Fruit fly (Drosophila melanogaster) whole organism, embryonic: ENCODE data around the gene mRpS30.

Experiments
- BEAF-32 ChIP-seq: fragments of 200-800 bp; sonication (Bioruptor generic); optimal IDR thresholded peaks from 3 replicates; lab custom pipeline; 2017; ENCODE audit warnings: missing biosample characterization, missing genetic modification characterization, mild to moderate bottlenecking, moderate library complexity, missing genetic modification reagents
- Bdp1 ChIP-seq: fragments of 200-800 bp; sonication (Bioruptor generic); optimal IDR thresholded peaks from 3 replicates; lab custom pipeline; 2016; ENCODE audit warnings: missing biosample characterization, missing genetic modification characterization
- Blimp-1 ChIP-seq: fragments of 200-800 bp; sonication (Bioruptor generic); optimal IDR thresholded peaks from 3 replicates; lab custom pipeline; 2018; ENCODE audit warnings: missing biosample characterization, missing genetic modification characterization, mild to moderate bottlenecking, moderate library complexity, missing genetic modification reagents
- CG10543 ChIP-seq: fragments of 200-800 bp; sonication (Bioruptor generic); optimal IDR thresholded peaks from 3 replicates; lab custom pipeline; 2017; ENCODE audit warnings: missing biosample characterization, mild to moderate bottlenecking, missing genetic modification characterization, moderate library complexity
- CG10565 ChIP-seq: fragments of 200-800 bp; sonication (Bioruptor generic); optimal IDR thresholded peaks from 3 replicates; lab custom pipeline; 2016; ENCODE audit warnings: missing biosample characterization, mild to moderate bottlenecking, missing genetic modification characterization
- CG11085 ChIP-seq: fragments of 200-800 bp; sonication (Bioruptor generic); IDR thresholded peaks from 2 replicates; pipeline ENCODE4 v1.3.6; 2022; ENCODE audit warnings: missing biosample characterization, missing genetic modification characterization
- CG11456 ChIP-seq: fragments of 200-800 bp; sonication (Bioruptor generic); IDR thresholded peaks from 3 replicates; pipeline ENCODE4 v1.3.6; 2022; ENCODE audit warnings: missing biosample characterization, missing genetic modification characterization
- CG13775 ChIP-seq: fragments of 200-800 bp; sonication (Bioruptor generic); optimal IDR thresholded peaks from 3 replicates; lab custom pipeline; 2017; ENCODE audit warnings: missing biosample characterization, mild to moderate bottlenecking, missing genetic modification characterization
- CG14860 ChIP-seq: fragments of 200-800 bp; sonication (Bioruptor generic); IDR thresholded peaks from 3 replicates; pipeline ENCODE4 v1.3.6; 2022; ENCODE audit warnings: missing biosample characterization, missing genetic modification characterization; ENCODE audit not compliant: partially characterized antibody
- CG17359 ChIP-seq: fragments of 200-800 bp; sonication (Bioruptor generic); optimal IDR thresholded peaks from 3 replicates; lab custom pipeline; 2018; ENCODE audit warnings: missing biosample characterization, mild to moderate bottlenecking, missing genetic modification characterization, moderate library complexity
- CG18011 ChIP-seq: fragments of 200-800 bp; sonication (Bioruptor generic); optimal IDR thresholded peaks from 2 replicates; lab custom pipeline; 2017; ENCODE audit warnings: missing biosample characterization, missing genetic modification characterization, mild to moderate bottlenecking, moderate library complexity, missing genotype
- CG30020 ChIP-seq: fragments of 200-800 bp; optimal IDR thresholded peaks from 2 replicates; lab custom pipeline; 2019; ENCODE audit warnings: missing biosample characterization, mild to moderate bottlenecking, missing genetic modification characterization, moderate library complexity
- CG32767 ChIP-seq: fragments of 200-800 bp; sonication (Bioruptor generic); IDR thresholded peaks from 2 replicates; pipeline ENCODE4 v1.3.6; 2022; ENCODE audit warnings: missing biosample characterization, missing genetic modification characterization
- CG32772 ChIP-seq: fragments of 200-800 bp; sonication (Bioruptor generic); IDR thresholded peaks from 2 replicates; pipeline ENCODE4 v1.3.6; 2022; ENCODE audit warnings: missing biosample characterization, missing genetic modification characterization
- CG3281 ChIP-seq: fragments of 200-800 bp; sonication (Bioruptor generic); optimal IDR thresholded peaks from 3 replicates; lab custom pipeline; 2017; ENCODE audit warnings: missing biosample characterization, mild to moderate bottlenecking, missing genetic modification characterization
- CG43689 ChIP-seq: fragments of 200-800 bp; sonication (Bioruptor generic); IDR thresholded peaks from 2 replicates; pipeline ENCODE4 v1.3.6; 2022; ENCODE audit warnings: missing biosample characterization, missing genetic modification characterization
- CG6683 ChIP-seq: fragments of 200-800 bp; sonication (Bioruptor generic); optimal IDR thresholded peaks from 2 replicates; lab custom pipeline; 2017; ENCODE audit warnings: missing biosample characterization, mild to moderate bottlenecking, missing genetic modification characterization, missing genetic modification reagents
- CG7987 ChIP-seq: fragments of 200-800 bp; sonication (Bioruptor generic); optimal IDR thresholded peaks from 2 replicates; lab custom pipeline; 2018; ENCODE audit warnings: missing biosample characterization, mild to moderate bottlenecking, missing genetic modification characterization, moderate library complexity
- CG9609 ChIP-seq: fragments of 200-800 bp; sonication (Bioruptor generic); optimal IDR thresholded peaks from 3 replicates; lab custom pipeline; 2016; ENCODE audit warnings: missing biosample characterization, missing genetic modification characterization
- D19A ChIP-seq: fragments of 200-800 bp; optimal IDR thresholded peaks from 3 replicates; lab custom pipeline; 2019; ENCODE audit warnings: missing biosample characterization, mild to moderate bottlenecking, missing genetic modification characterization, moderate library complexity
- Dip3 ChIP-seq: fragments of 200-800 bp; sonication (Bioruptor generic); optimal IDR thresholded peaks from 3 replicates; lab custom pipeline; 2016; ENCODE audit warnings: missing biosample characterization, missing genetic modification characterization
- Dll ChIP-seq: fragments of 200-800 bp; sonication (Bioruptor generic); IDR thresholded peaks from 4 replicates; pipeline ENCODE4 v1.3.6; 2022; ENCODE audit warnings: missing biosample characterization, missing genetic modification characterization; ENCODE audit not compliant: partially characterized antibody
- Med ChIP-seq: fragments of 200-800 bp; sonication (Bioruptor generic); peaks from one replicate; lab custom pipeline; 2016; ENCODE audit warnings: missing biosample characterization, missing genetic modification characterization, mild to moderate bottlenecking, inconsistent platforms, moderate library complexity
- Nf-YA ChIP-seq: fragments of 200-800 bp; sonication (Bioruptor generic); IDR thresholded peaks from 2 replicates; pipeline ENCODE4 v1.3.6; 2022; ENCODE audit warnings: missing biosample characterization, missing genetic modification characterization
- Oaz ChIP-seq: fragments of 200-800 bp; sonication (Bioruptor generic); IDR thresholded peaks from 2 replicates; pipeline ENCODE4 v1.3.6; 2022; ENCODE audit warnings: missing biosample characterization, missing genetic modification characterization
- Oli ChIP-seq: fragments of 200-800 bp; sonication (Bioruptor generic); optimal IDR thresholded peaks from 2 replicates; lab custom pipeline; 2018; ENCODE audit warnings: missing biosample characterization, mild to moderate bottlenecking, missing genetic modification characterization, moderate library complexity
- Optix ChIP-seq: fragments of 200-800 bp; sonication (Bioruptor generic); IDR thresholded peaks from 3 replicates; pipeline ENCODE4 v1.3.6; 2022; ENCODE audit warnings: missing biosample characterization, missing genetic modification characterization
- Sry-δ ChIP-seq: fragments of 200-800 bp; sonication (Bioruptor generic); optimal IDR thresholded peaks from 2 replicates; lab custom pipeline; 2016; ENCODE audit warnings: missing biosample characterization, missing genetic modification characterization
- Ssrp ChIP-seq: fragments of 200-800 bp; sonication (Bioruptor generic); optimal IDR thresholded peaks from 2 replicates; lab custom pipeline; 2018; ENCODE audit warnings: missing biosample characterization, mild to moderate bottlenecking, missing genetic modification characterization, moderate library complexity
- YL-1 ChIP-seq: fragments of 200-800 bp; sonication (Bioruptor generic); optimal IDR thresholded peaks from 3 replicates; lab custom pipeline; 2017; ENCODE audit warnings: missing biosample characterization, mild to moderate bottlenecking, missing genetic modification characterization
- aop ChIP-seq: fragments of 200-800 bp; sonication (Bioruptor generic); IDR thresholded peaks from 2 replicates; pipeline ENCODE4 v1.3.6; 2022; ENCODE audit warnings: missing biosample characterization, missing genetic modification characterization
- crol ChIP-seq: fragments of 200-800 bp; sonication (Bioruptor generic); IDR thresholded peaks from 2 replicates; pipeline ENCODE4 v1.3.6; 2022; ENCODE audit warnings: missing biosample characterization, missing genetic modification characterization
- da ChIP-seq: fragments of 200-800 bp; sonication (Bioruptor generic); optimal IDR thresholded peaks from 2 replicates; lab custom pipeline; 2016; ENCODE audit warnings: missing biosample characterization, missing genetic modification characterization
- dpn ChIP-seq, 2 experiments: fragments of 200-800 bp; sonication (Bioruptor generic); optimal IDR thresholded peaks; 3 replicates each; lab custom pipeline; 2016; ENCODE audit warnings: missing biosample characterization in 2 of 2, missing genetic modification characterization in 2 of 2
- grn ChIP-seq: fragments of 200-800 bp; sonication (Bioruptor generic); optimal IDR thresholded peaks from 3 replicates; lab custom pipeline; 2017; ENCODE audit warnings: missing biosample characterization, missing genetic modification characterization
- gsb ChIP-seq: fragments of 200-800 bp; sonication (Bioruptor generic); IDR thresholded peaks from 2 replicates; pipeline ENCODE4 v1.3.6; 2022; ENCODE audit warnings: missing biosample characterization, missing genetic modification characterization
- hbn ChIP-seq: fragments of 200-800 bp; sonication (Bioruptor generic); IDR thresholded peaks from 2 replicates; pipeline ENCODE4 v1.3.6; 2022; ENCODE audit warnings: missing biosample characterization, missing genetic modification characterization; ENCODE audit not compliant: partially characterized antibody
- hkb ChIP-seq, 2 experiments: fragments of 200-800 bp in 1 of 2; fragments of >200 bp in 1 of 2; sonication (Bioruptor generic) in 1 of 2; IDR thresholded peaks in 1 of 2; optimal IDR thresholded peaks in 1 of 2; 2 replicates each; pipeline versions ENCODE4 v1.3.6 to Lab custom; 2017 to 2022; ENCODE audit warnings: missing biosample characterization in 1 of 2, missing genetic modification characterization in 1 of 2
- lov ChIP-seq, 2 experiments: fragments of 200-800 bp in 1 of 2; fragments of >200 bp in 1 of 2; sonication (Bioruptor generic) in 1 of 2; IDR thresholded peaks in 1 of 2; optimal IDR thresholded peaks in 1 of 2; 2 replicates in 1 of 2; 3 replicates in 1 of 2; pipeline versions ENCODE4 v1.3.6 to Lab custom; 2017 to 2022; ENCODE audit warnings: missing biosample characterization in 1 of 2, missing genetic modification characterization in 1 of 2
- mld ChIP-seq: fragments of 200-800 bp; sonication (Bioruptor generic); IDR thresholded peaks from 3 replicates; pipeline ENCODE4 v1.3.6; 2022; ENCODE audit warnings: missing biosample characterization, missing genetic modification characterization; ENCODE audit not compliant: partially characterized antibody
- nerfin-2 ChIP-seq: fragments of 200-800 bp; sonication (Bioruptor generic); IDR thresholded peaks from 2 replicates; pipeline ENCODE4 v1.3.6; 2022; ENCODE audit warnings: missing biosample characterization, missing genetic modification characterization; ENCODE audit not compliant: partially characterized antibody
- nom ChIP-seq: fragments of 200-800 bp; sonication (Bioruptor generic); optimal IDR thresholded peaks from 2 replicates; lab custom pipeline; 2017; ENCODE audit warnings: missing biosample characterization, missing genetic modification characterization, mild to moderate bottlenecking, moderate library complexity, missing genetic modification reagents
- odd ChIP-seq: fragments of 200-800 bp; sonication (Bioruptor generic); optimal IDR thresholded peaks from 2 replicates; lab custom pipeline; 2017; ENCODE audit warnings: missing biosample characterization, mild to moderate bottlenecking, missing genetic modification characterization
- onecut ChIP-seq: fragments of 200-800 bp; sonication (Bioruptor generic); IDR thresholded peaks from 2 replicates; pipeline ENCODE4 v1.3.6; 2022; ENCODE audit warnings: missing biosample characterization, missing genetic modification characterization
- ranshi ChIP-seq: fragments of 200-800 bp; sonication (Bioruptor generic); IDR thresholded peaks from 2 replicates; pipeline ENCODE4 v1.3.6; 2022; ENCODE audit warnings: missing biosample characterization, missing genetic modification characterization
- row ChIP-seq: fragments of 200-800 bp; sonication (Bioruptor generic); IDR thresholded peaks from 3 replicates; pipeline ENCODE4 v1.3.6; 2022; ENCODE audit warnings: missing biosample characterization, missing genetic modification characterization
- sima ChIP-seq: fragments of 200-800 bp; sonication (Bioruptor generic); optimal IDR thresholded peaks from 2 replicates; lab custom pipeline; 2016; ENCODE audit warnings: missing biosample characterization, missing genetic modification characterization
- tup ChIP-seq: fragments of 200-800 bp; sonication (Bioruptor generic); optimal IDR thresholded peaks from 2 replicates; lab custom pipeline; 2016; ENCODE audit warnings: missing biosample characterization, mild to moderate bottlenecking, missing genetic modification characterization, moderate library complexity
- wor ChIP-seq: fragments of 200-800 bp; sonication (Bioruptor generic); IDR thresholded peaks from 2 replicates; pipeline ENCODE4 v1.3.6; 2022; ENCODE audit warnings: missing biosample characterization, missing genetic modification characterization

mRpS30 gene

dm6 chrX:15740288-15740726 lies 45.5 kb upstream of the mRpS30 start (continued):
- TF ChIP-seq hkb (optimal IDR thresholded peaks at IDR 0.05; lab: Kevin White, UChicago) (no peak), hkb (GFP tag; IDR thresholded peaks at IDR 0.05; lab: Robert Waterston, UW) (peak; percentile 82), Oaz (GFP tag; lab: Robert Waterston, UW) (peak; percentile 58), Dll (GFP tag; lab: Robert Waterston, UW) (no peak), CG3281 (GFP tag; lab: Kevin White, UChicago) (peak; percentile 78), CG7987 (GFP tag; lab: Kevin White, UChicago) (peak; percentile 67), gsb (GFP tag; lab: Robert Waterston, UW) (peak; percentile 70), CG30020 (no peak), Sry-δ (GFP tag; lab: Kevin White, UChicago) (peak; percentile 12), CG13775 (peak; percentile 48), nerfin-2 (no peak), Blimp-1 (GFP tag; lab: Kevin White, UChicago) (peak; percentile 48), row (GFP tag; lab: Robert Waterston, UW) (peak; percentile 90), CG18011 (GFP tag; lab: Kevin White, UChicago) (peak; percentile 48), odd (peak; percentile 62), Nf-YA (GFP tag; lab: Robert Waterston, UW) (0 out of 2 replicates have a peak, but pooled peaks have one; percentile 48), Dip3 (GFP tag; lab: Kevin White, UChicago) (peak; percentile 57), Oli (peak; percentile 75), aop (GFP tag; lab: Robert Waterston, UW) (no peak), ranshi (GFP tag; lab: Robert Waterston, UW) (peak; percentile 78), CG9609 (peak; percentile 42), CG10565 (GFP tag; lab: Kevin White, UChicago) (no peak), da (GFP tag; lab: Kevin White, UChicago) (no peak), Med (GFP tag; lab: Kevin White, UChicago) (peak; percentile 91), CG32767 (GFP tag; lab: Robert Waterston, UW) (no peak), CG17359 (tag; lab: Kevin White, UChicago) (peak; percentile 79), dpn (GFP tag; optimal IDR thresholded peaks at IDR 0.05; lab: Kevin White, UChicago) (peak; percentile 54 to 65), onecut (GFP tag; lab: Robert Waterston, UW) (peak; percentile 55; the same call in 1 of the 2 replicates), crol (no peak), Bdp1 (GFP tag; lab: Kevin White, UChicago) (no peak), CG32772 (peak; percentile 69), grn (GFP tag; lab: Kevin White, UChicago) (peak; percentile 35), tup (GFP tag; lab: Kevin White, UChicago) (no peak), YL-1 (no peak), lov (optimal IDR thresholded peaks at IDR 0.05; lab: Kevin White, UChicago) (no peak), lov (GFP tag; IDR thresholded peaks at IDR 0.05; lab: Robert Waterston, UW) (no peak), CG11085 (GFP tag; lab: Robert Waterston, UW) (peak; percentile 74), nom (no peak), hbn (GFP tag; lab: Robert Waterston, UW) (no peak), CG10543 (GFP tag; lab: Kevin White, UChicago) (peak; percentile 80), mld (GFP tag; lab: Robert Waterston, UW) (no peak), wor (GFP tag; lab: Robert Waterston, UW) (no peak), BEAF-32 (no peak), Ssrp (peak; percentile 46), Optix (GFP tag; lab: Robert Waterston, UW) (0 out of 3 replicates have a peak, but pooled peaks have one; percentile 16), sima (GFP tag; lab: Kevin White, UChicago) (no peak), CG11456 (GFP tag; lab: Robert Waterston, UW) (peak; percentile 82), CG14860 (GFP tag; lab: Robert Waterston, UW) (no peak), CG43689 (peak; percentile 59), CG6683 (GFP tag; lab: Kevin White, UChicago) (peak; percentile 63), D19A (tag; lab: Kevin White, UChicago) (peak; percentile 37)
